Worm (Caenorhabditis elegans) whole organism, mixed stage, embryonic: ENCODE data around the gene col-78.

Experiments used
- drap-1 ChIP-seq: fragments of 200-800 bp; sonication (Bioruptor generic); optimal IDR thresholded peaks from 3 replicates; lab custom pipeline; 2018; ENCODE audit warnings: mild to moderate bottlenecking, missing genetic modification characterization, missing compliant biosample characterization
- elt-3 ChIP-seq: fragments of 150-350 bp; optimal IDR thresholded peaks from 2 replicates; lab custom pipeline; 2014; ENCODE audit warnings: missing biosample characterization, missing genetic modification characterization
- lin-13 ChIP-seq: fragments of 150-350 bp; optimal IDR thresholded peaks from 2 replicates; lab custom pipeline; 2014; ENCODE audit warnings: missing biosample characterization, missing genetic modification characterization
- lin-32 ChIP-seq: fragments of 200-800 bp; sonication (Bioruptor generic); optimal IDR thresholded peaks from 2 replicates; lab custom pipeline; 2018; ENCODE audit warnings: mild to moderate bottlenecking, missing genetic modification characterization, missing compliant biosample characterization
- mep-1 ChIP-seq: fragments of 150-350 bp; optimal IDR thresholded peaks from 2 replicates; lab custom pipeline; 2017; ENCODE audit warnings: missing biosample characterization, missing genetic modification reagents, missing genetic modification characterization, inconsistent platforms
- nhr-28 ChIP-seq: fragments of 150-350 bp; optimal IDR thresholded peaks from 2 replicates; lab custom pipeline; 2014; ENCODE audit warnings: missing biosample characterization, missing genetic modification characterization
- snpc-4 ChIP-seq: fragments of 150-350 bp; optimal IDR thresholded peaks from 2 replicates; lab custom pipeline; 2014; ENCODE audit warnings: missing biosample characterization, missing genetic modification characterization
- sptf-1 ChIP-seq: sonication (generic microtip); optimal IDR thresholded peaks from 2 replicates; lab custom pipeline; 2017; ENCODE audit warnings: mild to moderate bottlenecking, missing genetic modification characterization, moderate library complexity, missing compliant biosample characterization
- unc-62 ChIP-seq: fragments of 150-350 bp; optimal IDR thresholded peaks from 2 replicates; lab custom pipeline; 2014; ENCODE audit warnings: missing biosample characterization, missing genetic modification reagents, missing genetic modification characterization

DNA sequence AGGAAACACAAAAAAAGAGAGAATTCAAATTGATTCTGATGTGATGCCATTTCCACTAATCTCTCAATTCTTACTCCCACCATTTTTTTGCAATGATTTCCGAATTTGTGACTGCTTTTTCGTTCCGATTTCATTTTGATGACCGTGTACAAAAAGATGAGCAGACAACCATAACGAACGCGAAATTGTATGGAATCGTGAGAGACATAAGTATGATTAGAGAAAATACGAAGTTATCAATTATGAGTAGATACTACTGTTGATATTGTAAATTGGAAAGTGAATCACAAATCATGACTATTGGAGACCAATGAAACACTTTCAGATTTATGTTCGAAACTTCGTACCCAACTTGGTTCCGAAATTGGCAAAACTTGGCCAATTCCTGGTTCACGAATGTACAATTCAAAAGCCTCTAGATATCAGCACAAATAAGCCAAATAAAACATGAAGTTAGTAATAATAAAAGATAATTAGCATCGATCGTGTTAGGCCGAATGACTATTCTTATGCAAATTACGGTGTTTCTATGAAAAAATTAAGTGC is 40.8 kb upstream of the col-78 start:
- no peak for TF ChIP-seq unc-62
- no peak for TF ChIP-seq snpc-4
- no peak for TF ChIP-seq mep-1 (tag; lab: Kevin White, UChicago)
- TF ChIP-seq lin-13, result no peak
- TF ChIP-seq sptf-1 (tag; lab: Kevin White, UChicago), result no peak
- TF ChIP-seq drap-1 (GFP tag; lab: Kevin White, UChicago), result no peak
- TF ChIP-seq nhr-28 (tag; lab: Kevin White, UChicago), result no peak
- TF ChIP-seq elt-3 (tag; lab: Kevin White, UChicago), result no peak
- TF ChIP-seq lin-32 (GFP tag; lab: Kevin White, UChicago), result no peak
